Fruit fly (Drosophila melanogaster) whole organism, pupa: Measurements from ENCODE around the gene CkIIalpha-i1.
A peak's percentile ranks its signal among the peaks of the same experiment; 100 is the strongest.

ENCODE experiments used
- CG14655 ChIP-seq: fragments of 200-800 bp; sonication (Bioruptor generic); optimal IDR thresholded peaks from 3 replicates; lab custom pipeline; 2017; ENCODE audit warnings: mild to moderate bottlenecking, missing biosample characterization, missing genetic modification reagents, missing genetic modification characterization
- CG32121 ChIP-seq: fragments of 200-800 bp; sonication (Bioruptor generic); IDR thresholded peaks from 2 replicates; pipeline ENCODE4 v1.3.6; 2022; ENCODE audit warnings: missing biosample characterization, missing genetic modification characterization
- CG4496 ChIP-seq: fragments of 200-800 bp; sonication (Bioruptor generic); IDR thresholded peaks from 3 replicates; pipeline ENCODE4 v1.3.6; 2022; ENCODE audit warnings: missing biosample characterization, missing genetic modification characterization
- CG8159 ChIP-seq: fragments of 200-800 bp; sonication (Bioruptor generic); optimal IDR thresholded peaks from 3 replicates; lab custom pipeline; 2018; ENCODE audit warnings: missing biosample characterization, mild to moderate bottlenecking, missing genetic modification characterization, moderate library complexity
- CG8301 ChIP-seq: fragments of 200-800 bp; sonication (Bioruptor generic); optimal IDR thresholded peaks from 2 replicates; lab custom pipeline; 2018; ENCODE audit warnings: missing biosample characterization, mild to moderate bottlenecking, missing genetic modification characterization
- D1 ChIP-seq: fragments of 200-800 bp; sonication (Bioruptor generic); optimal IDR thresholded peaks from 2 replicates; lab custom pipeline; 2018; ENCODE audit warnings: missing biosample characterization, mild to moderate bottlenecking, missing genetic modification characterization, moderate library complexity
- Pif1A ChIP-seq: fragments of 200-800 bp; sonication (Bioruptor generic); optimal IDR thresholded peaks from 3 replicates; lab custom pipeline; 2016; ENCODE audit warnings: missing biosample characterization, missing genetic modification characterization
- Snoo ChIP-seq: fragments of 200-800 bp; sonication (Bioruptor generic); optimal IDR thresholded peaks from 3 replicates; lab custom pipeline; 2017; ENCODE audit warnings: missing biosample characterization, mild to moderate bottlenecking, missing genetic modification characterization, inconsistent platforms

The CkIIalpha-i1 gene

dm6 chr3L:15847655-15848054, 30.9 kb downstream of the CkIIalpha-i1 start:
- TF ChIP-seq Pif1A (GFP tag; lab: Kevin White, UChicago) (peak; percentile 8), CG8159 (peak; percentile 41), CG14655 (GFP tag; lab: Kevin White, UChicago) (peak; percentile 18), Snoo (no peak)

- TF ChIP-seq Pif1A (GFP tag; lab: Kevin White, UChicago) (no peak), CG8301 (tag; lab: Kevin White, UChicago) (no peak), D1 (tag; lab: Kevin White, UChicago) (no peak), CG4496 (GFP tag; lab: Robert Waterston, UW) (no peak), CG32121 (no peak), CG14655 (GFP tag; lab: Kevin White, UChicago) (no peak)
These were observed 39.3 kb downstream of the CkIIalpha-i1 start for dm6 chr3L:15856035-15856434.
